Worm (Caenorhabditis elegans) whole organism, young adult: ENCODE measurements around the gene ech-9.

Experiments
- B0019.2 ChIP-seq: fragments of 200-800 bp; sonication (Bioruptor generic); conservative IDR thresholded peaks from 2 replicates; pipeline ENCODE4 v1.3.6; 2022; ENCODE audit warnings: missing genetic modification reagents, missing genetic modification characterization, missing compliant biosample characterization
- B0035.1 ChIP-seq: sonication (generic microtip); optimal IDR thresholded peaks from 2 replicates; lab custom pipeline; 2016; ENCODE audit warnings: missing genetic modification characterization, mild to moderate bottlenecking, missing compliant biosample characterization, missing genotype, missing genetic modification reagents
- B0261.1 ChIP-seq: sonication (generic microtip); optimal IDR thresholded peaks from 2 replicates; lab custom pipeline; 2016; ENCODE audit warnings: mild to moderate bottlenecking, missing genetic modification characterization, moderate library complexity, missing compliant biosample characterization
- D2030.7 ChIP-seq: fragments of 200-800 bp; sonication (Bioruptor generic); IDR thresholded peaks from 2 replicates; pipeline ENCODE4 v1.3.6; 2022; ENCODE audit warnings: missing genetic modification reagents, missing genetic modification characterization, missing compliant biosample characterization
- F22D6.2 ChIP-seq: sonication (generic microtip); optimal IDR thresholded peaks from 2 replicates; lab custom pipeline; 2016; ENCODE audit warnings: mild to moderate bottlenecking, missing genetic modification characterization, missing compliant biosample characterization
- F23B12.7 ChIP-seq: sonication (generic microtip); optimal IDR thresholded peaks from 2 replicates; lab custom pipeline; 2017; ENCODE audit warnings: missing genetic modification characterization, mild to moderate bottlenecking, missing compliant biosample characterization, antibody characterized with exemption, moderate library complexity; ENCODE audit not compliant: insufficient read depth
- F37B4.10 ChIP-seq: fragments of 200-800 bp; sonication (Bioruptor generic); IDR thresholded peaks from 2 replicates; pipeline ENCODE4 v1.3.6; 2022; ENCODE audit warnings: missing genetic modification characterization, missing compliant biosample characterization
- F39B2.1 ChIP-seq: fragments of 200-800 bp; sonication (Bioruptor generic); IDR thresholded peaks from 2 replicates; pipeline ENCODE4 v1.3.6; 2022; ENCODE audit warnings: missing genetic modification reagents, missing genetic modification characterization, missing compliant biosample characterization
- F52B5.7 ChIP-seq: sonication (generic microtip); optimal IDR thresholded peaks from 2 replicates; lab custom pipeline; 2016; ENCODE audit warnings: mild to moderate bottlenecking, missing genetic modification characterization, missing compliant biosample characterization
- F55B11.4 ChIP-seq: sonication (generic microtip); optimal IDR thresholded peaks from 2 replicates; lab custom pipeline; 2016; ENCODE audit warnings: missing compliant biosample characterization, missing genetic modification characterization, borderline replicate concordance; ENCODE audit not compliant: insufficient read depth
- K12H6.12 ChIP-seq: fragments of 200-800 bp; sonication (Bioruptor generic); optimal IDR thresholded peaks from 2 replicates; lab custom pipeline; 2018; ENCODE audit warnings: mild to moderate bottlenecking, missing genetic modification characterization, missing compliant biosample characterization
- T07F8.4 ChIP-seq: sonication (generic microtip); optimal IDR thresholded peaks from 2 replicates; lab custom pipeline; 2016; ENCODE audit warnings: mild to moderate bottlenecking, missing genetic modification characterization, moderate library complexity, missing compliant biosample characterization
- ZK185.1 ChIP-seq: sonication (generic microtip); optimal IDR thresholded peaks from 2 replicates; lab custom pipeline; 2016; ENCODE audit warnings: mild to moderate bottlenecking, missing genetic modification characterization, missing compliant biosample characterization; ENCODE audit not compliant: poor library complexity, severe bottlenecking
- ama-1 ChIP-seq, 3 experiments: fragments of 150-350 bp in 1 of 3; sonication (generic microtip) in 2 of 3; optimal IDR thresholded peaks; 2 replicates each; lab custom pipeline; 2014 to 2018; ENCODE audit warnings: missing biosample characterization in 2 of 3, missing genetic modification characterization in 2 of 3, missing genetic modification reagents in 2 of 3
- atf-7 ChIP-seq: sonication (generic microtip); optimal IDR thresholded peaks from 2 replicates; lab custom pipeline; 2017; ENCODE audit warnings: mild to moderate bottlenecking, missing genetic modification characterization, missing compliant biosample characterization
- athp-1 ChIP-seq: sonication (generic microtip); optimal IDR thresholded peaks from 2 replicates; lab custom pipeline; 2017; ENCODE audit warnings: mild to moderate bottlenecking, missing genetic modification characterization, missing compliant biosample characterization
- attf-3 ChIP-seq: fragments of 200-800 bp; sonication (Bioruptor generic); conservative IDR thresholded peaks from 2 replicates; pipeline ENCODE4 v1.3.6; 2022; ENCODE audit warnings: missing genetic modification reagents, missing genetic modification characterization, missing compliant biosample characterization
- cebp-1 ChIP-seq, 2 experiments: fragments of 200-800 bp in 1 of 2; sonication (Bioruptor generic) in 1 of 2; sonication (generic microtip) in 1 of 2; IDR thresholded peaks in 1 of 2; optimal IDR thresholded peaks in 1 of 2; 2 replicates each; pipeline versions ENCODE4 v1.3.6 to Lab custom; 2017 to 2022; ENCODE audit warnings: missing compliant biosample characterization in 2 of 2, missing genetic modification characterization in 2 of 2, mild to moderate bottlenecking in 1 of 2, missing genetic modification reagents in 1 of 2, moderate library complexity in 1 of 2
- ceh-100 ChIP-seq: fragments of 200-800 bp; sonication (Bioruptor generic); IDR thresholded peaks from 2 replicates; pipeline ENCODE4 v1.3.6; 2022; ENCODE audit warnings: missing genetic modification reagents, missing genetic modification characterization, missing compliant biosample characterization
- ceh-27 ChIP-seq: fragments of 200-800 bp; sonication (Bioruptor generic); optimal IDR thresholded peaks from 2 replicates; lab custom pipeline; 2018; ENCODE audit warnings: mild to moderate bottlenecking, missing genetic modification characterization, moderate library complexity, missing compliant biosample characterization
- ceh-79 ChIP-seq: sonication (generic microtip); optimal IDR thresholded peaks from 2 replicates; lab custom pipeline; 2017; ENCODE audit warnings: mild to moderate bottlenecking, missing genetic modification characterization, missing compliant biosample characterization
- die-1 ChIP-seq: sonication (generic microtip); optimal IDR thresholded peaks from 2 replicates; lab custom pipeline; 2016; ENCODE audit warnings: missing genotype, mild to moderate bottlenecking, missing genetic modification characterization, missing compliant biosample characterization
- egl-44 ChIP-seq: fragments of 200-800 bp; sonication (Bioruptor generic); IDR thresholded peaks from 2 replicates; pipeline ENCODE4 v1.3.6; 2022; ENCODE audit warnings: missing genetic modification reagents, missing genetic modification characterization, missing compliant biosample characterization
- egrh-3 ChIP-seq: fragments of 200-800 bp; sonication (Bioruptor generic); IDR thresholded peaks from 2 replicates; pipeline ENCODE4 v1.3.6; 2022; ENCODE audit warnings: missing genetic modification reagents, missing genetic modification characterization, missing compliant biosample characterization
- ekl-4 ChIP-seq: fragments of 200-800 bp; sonication (Bioruptor generic); IDR thresholded peaks from 2 replicates; pipeline ENCODE4 v1.3.6; 2022; ENCODE audit warnings: missing genetic modification reagents, missing genetic modification characterization, missing compliant biosample characterization
- hrde-1 ChIP-seq: sonication (generic microtip); optimal IDR thresholded peaks from 2 replicates; lab custom pipeline; 2016; ENCODE audit warnings: missing genetic modification characterization, mild to moderate bottlenecking, missing compliant biosample characterization, moderate library complexity, missing genotype, missing genetic modification reagents, borderline replicate concordance
- let-526 ChIP-seq: fragments of 200-800 bp; sonication (Bioruptor generic); IDR thresholded peaks from 2 replicates; pipeline ENCODE4 v1.3.6; 2022; ENCODE audit warnings: missing genetic modification reagents, missing genetic modification characterization, missing compliant biosample characterization
- mes-4 ChIP-seq: sonication (generic microtip); optimal IDR thresholded peaks from 2 replicates; lab custom pipeline; 2016; ENCODE audit warnings: missing genotype, missing genetic modification characterization, missing compliant biosample characterization
- mxl-1 ChIP-seq: sonication (generic microtip); optimal IDR thresholded peaks from 2 replicates; lab custom pipeline; 2016; ENCODE audit warnings: missing genetic modification characterization, missing compliant biosample characterization
- nfyb-1 ChIP-seq: fragments of 200-800 bp; sonication (Bioruptor generic); IDR thresholded peaks from 2 replicates; pipeline ENCODE4 v1.3.6; 2022; ENCODE audit warnings: missing genetic modification reagents, missing genetic modification characterization, missing compliant biosample characterization
- nhr-120 ChIP-seq: fragments of 200-800 bp; sonication (Bioruptor generic); IDR thresholded peaks from 2 replicates; pipeline ENCODE4 v1.3.6; 2022; ENCODE audit warnings: missing genetic modification characterization, missing compliant biosample characterization
- nhr-27 ChIP-seq: fragments of 200-800 bp; sonication (Bioruptor generic); optimal IDR thresholded peaks from 2 replicates; lab custom pipeline; 2018; ENCODE audit warnings: mild to moderate bottlenecking, missing genetic modification characterization, moderate library complexity, missing compliant biosample characterization
- nhr-80 ChIP-seq: sonication (generic microtip); optimal IDR thresholded peaks from 2 replicates; lab custom pipeline; 2016; ENCODE audit warnings: missing genetic modification characterization, missing compliant biosample characterization
- pha-4 ChIP-seq: fragments of 150-350 bp; sonication (generic microtip); optimal IDR thresholded peaks from 2 replicates; lab custom pipeline; 2014; ENCODE audit warnings: missing biosample characterization, missing genetic modification reagents, missing genetic modification characterization
- repo-1 ChIP-seq: sonication (generic microtip); optimal IDR thresholded peaks from 2 replicates; lab custom pipeline; 2017; ENCODE audit warnings: mild to moderate bottlenecking, missing genetic modification characterization, missing compliant biosample characterization
- rpc-1 ChIP-seq, 2 experiments: fragments of 150-350 bp in 1 of 2; sonication (generic microtip) in 1 of 2; optimal IDR thresholded peaks; 2 replicates each; lab custom pipeline; 2014 to 2018; ENCODE audit warnings: missing biosample characterization in 1 of 2, missing genetic modification characterization in 1 of 2, missing genetic modification reagents in 1 of 2, missing genotype in 1 of 2
- sdz-38 ChIP-seq: sonication (generic microtip); optimal IDR thresholded peaks from 2 replicates; lab custom pipeline; 2016; ENCODE audit warnings: missing genotype, missing genetic modification characterization, missing compliant biosample characterization
- snpc-1.3 ChIP-seq: sonication (generic microtip); optimal IDR thresholded peaks from 2 replicates; lab custom pipeline; 2017; ENCODE audit warnings: missing genetic modification characterization, mild to moderate bottlenecking, missing compliant biosample characterization, antibody characterized with exemption, moderate library complexity, missing genotype, missing genetic modification reagents; ENCODE audit not compliant: insufficient read depth
- snpc-4 ChIP-seq, 5 experiments: fragments of 150-350 bp in 1 of 5; sonication (generic microtip) in 4 of 5; optimal IDR thresholded peaks; 2 replicates each; lab custom pipeline; 2014 to 2018; ENCODE audit warnings: missing genetic modification characterization in 5 of 5, missing biosample characterization in 3 of 5, antibody characterized with exemption in 2 of 5, mild to moderate bottlenecking in 2 of 5, missing compliant biosample characterization in 2 of 5, missing genotype in 2 of 5, moderate library complexity in 2 of 5, missing genetic modification reagents in 1 of 5
- sptf-2 ChIP-seq: fragments of 200-800 bp; sonication (Bioruptor generic); optimal IDR thresholded peaks from 2 replicates; lab custom pipeline; 2018; ENCODE audit warnings: mild to moderate bottlenecking, missing genetic modification characterization, missing compliant biosample characterization
- tbx-9 ChIP-seq: sonication (generic microtip); optimal IDR thresholded peaks from 2 replicates; lab custom pipeline; 2016; ENCODE audit warnings: borderline replicate concordance, missing genetic modification characterization, inconsistent platforms, missing compliant biosample characterization
- unc-130 ChIP-seq: sonication (generic microtip); optimal IDR thresholded peaks from 2 replicates; lab custom pipeline; 2016; ENCODE audit warnings: missing genetic modification reagents, missing genetic modification characterization, missing compliant biosample characterization
- unc-62 ChIP-seq: fragments of 150-350 bp; optimal IDR thresholded peaks from 2 replicates; lab custom pipeline; 2014; ENCODE audit warnings: missing biosample characterization, missing genetic modification reagents, missing genetic modification characterization
- xnd-1 ChIP-seq: sonication (generic microtip); optimal IDR thresholded peaks from 2 replicates; lab custom pipeline; 2016; ENCODE audit warnings: missing genotype, missing genetic modification reagents, missing genetic modification characterization, missing compliant biosample characterization
- zim-3 ChIP-seq: sonication (generic microtip); optimal IDR thresholded peaks from 2 replicates; lab custom pipeline; 2017; ENCODE audit warnings: mild to moderate bottlenecking, missing genetic modification characterization, moderate library complexity, missing compliant biosample characterization
- ztf-22 ChIP-seq: fragments of 200-800 bp; sonication (Bioruptor generic); optimal IDR thresholded peaks from 2 replicates; lab custom pipeline; 2018; ENCODE audit warnings: mild to moderate bottlenecking, missing genetic modification characterization, moderate library complexity, missing compliant biosample characterization

Gene ech-9

DNA sequence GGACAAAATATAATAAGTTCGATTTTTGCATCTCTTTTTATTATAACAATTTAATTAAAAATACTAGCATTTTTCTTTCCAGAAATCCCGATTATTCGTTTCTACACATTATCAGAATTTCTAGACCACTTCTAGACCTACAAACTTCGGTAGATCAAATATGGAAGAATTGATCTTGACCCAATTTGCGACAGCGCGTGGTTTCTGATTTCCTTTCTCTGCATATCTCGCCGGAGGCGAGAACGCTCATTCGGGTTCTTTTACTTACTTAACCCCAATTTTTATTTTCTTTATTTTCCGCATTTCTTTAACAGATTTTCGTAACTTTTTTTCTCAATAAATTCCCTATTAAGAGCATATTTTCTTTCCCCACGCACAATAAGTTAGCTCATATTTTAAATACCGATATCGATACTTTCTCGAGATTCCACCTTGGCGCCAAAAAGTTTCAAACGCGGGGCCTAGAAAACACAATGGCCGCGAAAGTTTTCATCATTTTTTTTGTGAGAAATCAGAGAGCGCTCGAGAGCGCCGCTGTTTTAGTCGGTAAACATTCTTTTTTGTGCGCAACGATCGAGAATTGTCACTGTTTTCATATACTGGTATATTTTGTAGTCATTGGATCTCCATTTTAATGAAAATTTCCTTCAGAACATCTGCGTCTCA is 7.5 kb upstream of the ech-9 start (continued):
- no peak for TF ChIP-seq nfyb-1 (GFP tag; lab: Robert Waterston, UW)
- no peak for TF ChIP-seq repo-1
- TF ChIP-seq mes-4, result no peak
- no peak for TF ChIP-seq ekl-4 (GFP tag; lab: Robert Waterston, UW)
- TF ChIP-seq B0261.1 (tag; lab: Kevin White, UChicago), result no peak
- no peak for TF ChIP-seq egrh-3 (GFP tag; lab: Robert Waterston, UW)
- no peak for TF ChIP-seq ceh-27 (GFP tag; lab: Kevin White, UChicago)
- TF ChIP-seq K12H6.12 (tag; lab: Kevin White, UChicago), result no peak
- no peak for TF ChIP-seq ztf-22 (GFP tag; lab: Kevin White, UChicago)
- TF ChIP-seq unc-62 (GFP tag; lab: Kevin White, UChicago), result no peak
- no peak for TF ChIP-seq hrde-1 (tag; lab: Kevin White, UChicago)
- TF ChIP-seq attf-3, result no peak
- TF ChIP-seq egl-44 (GFP tag; lab: Robert Waterston, UW), result no peak
- TF ChIP-seq F22D6.2, result no peak
- TF ChIP-seq athp-1 (tag; lab: Kevin White, UChicago), result no peak
- no peak for TF ChIP-seq snpc-4 (GFP tag; optimal IDR thresholded peaks at IDR 0.05; lab: Kevin White, UChicago)
- no peak for TF ChIP-seq snpc-4 (tag; optimal IDR thresholded peaks at IDR 0.05; lab: Kevin White, UChicago)
- TF ChIP-seq snpc-1.3 (tag; lab: Kevin White, UChicago), result no peak
- TF ChIP-seq let-526 (GFP tag; lab: Robert Waterston, UW), result no peak
- TF ChIP-seq pha-4 (tag; lab: Kevin White, UChicago), result no peak
- TF ChIP-seq unc-130 (GFP tag; lab: Kevin White, UChicago), result peak; percentile 1
- TF ChIP-seq sdz-38 (tag; lab: Kevin White, UChicago), result no peak
- no peak for TF ChIP-seq ceh-100
- TF ChIP-seq ZK185.1, result peak; percentile 24
- no peak for TF ChIP-seq nhr-80
- TF ChIP-seq cebp-1 (GFP tag; IDR thresholded peaks at IDR 0.05; lab: Robert Waterston, UW), result no peak
- no peak for TF ChIP-seq cebp-1 (tag; optimal IDR thresholded peaks at IDR 0.05; lab: Kevin White, UChicago)
- TF ChIP-seq tbx-9, result no peak
- TF ChIP-seq die-1 (tag; lab: Kevin White, UChicago), result no peak
- TF ChIP-seq T07F8.4 (tag; lab: Kevin White, UChicago), result no peak
- no peak for TF ChIP-seq B0035.1 (tag; lab: Kevin White, UChicago)
- TF ChIP-seq rpc-1 (optimal IDR thresholded peaks at IDR 0.05; lab: Kevin White, UChicago), result no peak
- TF ChIP-seq rpc-1 (tag; optimal IDR thresholded peaks at IDR 0.05; lab: Kevin White, UChicago), result no peak
- TF ChIP-seq ama-1 (optimal IDR thresholded peaks at IDR 0.05; lab: Kevin White, UChicago), result no peak
- no peak for TF ChIP-seq ama-1 (GFP tag; optimal IDR thresholded peaks at IDR 0.05; lab: Kevin White, UChicago)
- TF ChIP-seq D2030.7 (GFP tag; lab: Robert Waterston, UW), result peak; percentile 44
- TF ChIP-seq atf-7 (tag; lab: Kevin White, UChicago), result no peak
- TF ChIP-seq sptf-2, result no peak
- no peak for TF ChIP-seq mxl-1 (tag; lab: Kevin White, UChicago)
- no peak for TF ChIP-seq F37B4.10 (GFP tag; lab: Robert Waterston, UW)
- no peak for TF ChIP-seq F23B12.7
- no peak for TF ChIP-seq zim-3 (tag; lab: Kevin White, UChicago)
- no peak for TF ChIP-seq F55B11.4 (tag; lab: Kevin White, UChicago)
- TF ChIP-seq F52B5.7 (tag; lab: Kevin White, UChicago), result no peak
- peak; percentile 64 for TF ChIP-seq xnd-1 (tag; lab: Kevin White, UChicago)
- no peak for TF ChIP-seq ceh-79 (tag; lab: Kevin White, UChicago)
- no peak for TF ChIP-seq nhr-120
- TF ChIP-seq nhr-27 (tag; lab: Kevin White, UChicago), result no peak
- TF ChIP-seq F39B2.1 (GFP tag; lab: Robert Waterston, UW), result no peak
- no peak for TF ChIP-seq B0019.2
